Fruit fly (Drosophila melanogaster): ENCODE results near the gene msd5.
A peak's percentile ranks its signal among the peaks of the same experiment; 100 is the strongest.

The msd5 gene

dm6 chr3L:1307005-1307632 is 25.8 kb downstream of the msd5 start, which contains the start of the genes Ctr9 and Nt5a (continued):
- no peak for TF ChIP-seq dati (GFP tag; IDR thresholded peaks at IDR 0.05)
- TF ChIP-seq ara (GFP tag; IDR thresholded peaks at IDR 0.05), result no peak
- peak; percentile 60 for TF ChIP-seq fu2 (GFP tag; optimal IDR thresholded peaks at IDR 0.05)
- peak; percentile 54; the same call in 1 of the 2 replicates for TF ChIP-seq CG2129 (GFP tag; IDR thresholded peaks at IDR 0.05; ENCODE audit: partially characterized antibody)
- no peak for TF ChIP-seq CG31388 (GFP tag; optimal IDR thresholded peaks at IDR 0.05)
- no peak for TF ChIP-seq Asciz (GFP tag; optimal IDR thresholded peaks at IDR 0.05)
- TF ChIP-seq CG12744 (GFP tag; optimal IDR thresholded peaks at IDR 0.05), result peak; percentile 61
- TF ChIP-seq CG3407 (GFP tag; optimal IDR thresholded peaks at IDR 0.05), result no peak
- TF ChIP-seq Spps (tag; optimal IDR thresholded peaks at IDR 0.05), result no peak
- peak; percentile 85 for TF ChIP-seq unc-4 (GFP tag; IDR thresholded peaks at IDR 0.05; ENCODE audit: partially characterized antibody)
- no peak for TF ChIP-seq yki (optimal IDR thresholded peaks at IDR 0.05)
- peak; percentile 78 for TF ChIP-seq CG2116 (GFP tag; optimal IDR thresholded peaks at IDR 0.05)
- no peak for TF ChIP-seq crol (GFP tag; IDR thresholded peaks at IDR 0.05)
- TF ChIP-seq BEAF-32 (GFP tag; optimal IDR thresholded peaks at IDR 0.05), result peak; percentile 79
- no peak for TF ChIP-seq CG9727 (GFP tag; optimal IDR thresholded peaks at IDR 0.05)
- TF ChIP-seq ems (GFP tag; optimal IDR thresholded peaks at IDR 0.05), result peak; percentile 56
- no peak for TF ChIP-seq Sox102F (GFP tag; optimal IDR thresholded peaks at IDR 0.05)
- peak; percentile 8 for TF ChIP-seq Nf-YB (GFP tag; optimal IDR thresholded peaks at IDR 0.05)
- TF ChIP-seq CG1529 (GFP tag; optimal IDR thresholded peaks at IDR 0.05), result no peak
- no peak for TF ChIP-seq tio (GFP tag; optimal IDR thresholded peaks at IDR 0.05)
- peak; percentile 81 for TF ChIP-seq CG34224 (GFP tag; IDR thresholded peaks at IDR 0.05; ENCODE audit: partially characterized antibody)
- TF ChIP-seq Xbp1 (GFP tag; optimal IDR thresholded peaks at IDR 0.05), result peak; percentile 65
- TF ChIP-seq Side (GFP tag; optimal IDR thresholded peaks at IDR 0.05), result peak; percentile 49
- peak; percentile 59; the same call in 1 of the 2 replicates for TF ChIP-seq cas (GFP tag; IDR thresholded peaks at IDR 0.05)
- peak; percentile 94 for TF ChIP-seq pzg (GFP tag; optimal IDR thresholded peaks at IDR 0.05)
- TF ChIP-seq repo (GFP tag; optimal IDR thresholded peaks at IDR 0.05), result peak; percentile 40
- no peak for TF ChIP-seq CG15696 (tag; optimal IDR thresholded peaks at IDR 0.05)
- TF ChIP-seq CG9817 (tag; optimal IDR thresholded peaks at IDR 0.05), result peak; percentile 65
- peak; percentile 99 for TF ChIP-seq trem (tag; optimal IDR thresholded peaks at IDR 0.05)
- TF ChIP-seq CrebB (tag; optimal IDR thresholded peaks at IDR 0.05), result peak; percentile 48
- no peak for TF ChIP-seq otp (GFP tag; IDR thresholded peaks at IDR 0.05)
- no peak for TF ChIP-seq CG5180 (GFP tag; optimal IDR thresholded peaks at IDR 0.05)
- no peak for TF ChIP-seq CG6765 (GFP tag; optimal IDR thresholded peaks at IDR 0.05)
- no peak for TF ChIP-seq Bdp1 (GFP tag; optimal IDR thresholded peaks at IDR 0.05)
- TF ChIP-seq Bteb2 (GFP tag; optimal IDR thresholded peaks at IDR 0.05), result peak; percentile 72
- TF ChIP-seq Blimp-1 (GFP tag; optimal IDR thresholded peaks at IDR 0.05), result peak; percentile 71
- TF ChIP-seq CG10147 (GFP tag; optimal IDR thresholded peaks at IDR 0.05), result no peak
- TF ChIP-seq grn (GFP tag; optimal IDR thresholded peaks at IDR 0.05), result peak; percentile 41
- peak; percentile 68; the same call in 2 of the 3 replicates for TF ChIP-seq Dbx (GFP tag; IDR thresholded peaks at IDR 0.05)
- no peak for TF ChIP-seq CG11504 (tag; optimal IDR thresholded peaks at IDR 0.05)
- TF ChIP-seq Hmr (GFP tag; optimal IDR thresholded peaks at IDR 0.05), result no peak
- no peak for TF ChIP-seq CG1024 (GFP tag; IDR thresholded peaks at IDR 0.05)
- TF ChIP-seq pros (GFP tag; optimal IDR thresholded peaks at IDR 0.05), result no peak
- TF ChIP-seq CG15269 (tag; optimal IDR thresholded peaks at IDR 0.05), result no peak
- no peak for TF ChIP-seq Jarid2 (GFP tag; optimal IDR thresholded peaks at IDR 0.05)
- TF ChIP-seq az2 (GFP tag; optimal IDR thresholded peaks at IDR 0.05), result peak; percentile 31
- TF ChIP-seq CG12299 (tag; optimal IDR thresholded peaks at IDR 0.05), result no peak
- TF ChIP-seq CG6791 (GFP tag; IDR thresholded peaks at IDR 0.05; ENCODE audit: partially characterized antibody), result peak; percentile 81
- peak; percentile 13 for TF ChIP-seq CG10979 (tag; optimal IDR thresholded peaks at IDR 0.05)

Measured in whole organism, embryonic.